Worm (Caenorhabditis elegans): ENCODE results near the gene C13A2.1.

DNA sequence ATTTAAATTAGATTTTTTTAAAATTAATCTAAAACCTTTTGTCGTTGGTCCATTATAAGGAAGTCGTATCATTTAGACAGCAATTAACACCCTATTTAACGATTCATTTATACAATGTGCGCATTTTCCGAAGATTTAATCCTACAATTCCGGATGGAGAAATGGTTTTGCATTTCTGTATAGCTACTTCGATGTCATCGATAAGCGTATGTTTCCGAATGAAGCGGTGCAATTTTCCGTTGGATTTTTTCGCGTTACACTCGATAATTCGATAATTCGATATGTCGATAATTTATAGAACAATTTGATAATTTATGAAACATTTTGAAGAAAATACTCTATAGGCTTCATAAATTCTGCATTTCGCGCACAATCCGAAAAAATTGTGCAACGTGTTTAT, 13.8 kb upstream of the C13A2.1 start, which contains the start of gene C13A2.10:
- no peak for TF ChIP-seq him-1 (tag; optimal IDR thresholded peaks at IDR 0.05)
- no peak for TF ChIP-seq dao-5 (tag; optimal IDR thresholded peaks at IDR 0.05)
- no peak for TF ChIP-seq W03F9.2 (tag; optimal IDR thresholded peaks at IDR 0.05)

Measured in whole organism, L4/young adult.